Worm (Caenorhabditis elegans): ENCODE measurements around the gene ptc-3.

The ptc-3 gene

ce11 chrII:2802804-2803586, 49.4 kb downstream of the ptc-3 start:
- TF ChIP-seq sem-2 (GFP tag; optimal IDR thresholded peaks at IDR 0.05) (no peak), tbx-8 (GFP tag; optimal IDR thresholded peaks at IDR 0.05) (no peak), drap-1 (GFP tag; optimal IDR thresholded peaks at IDR 0.05) (no peak), elt-1 (tag; optimal IDR thresholded peaks at IDR 0.05; ENCODE audit: borderline replicate concordance, insufficient read depth) (no peak), blmp-1 (tag; optimal IDR thresholded peaks at IDR 0.05) (no peak), bed-3 (GFP tag; optimal IDR thresholded peaks at IDR 0.05) (no peak), ceh-83 (GFP tag; optimal IDR thresholded peaks at IDR 0.05) (no peak), unc-120 (tag; optimal IDR thresholded peaks at IDR 0.05; ENCODE audit: poor library complexity, severe bottlenecking) (no peak), unc-39 (tag; optimal IDR thresholded peaks at IDR 0.05) (no peak), mls-2 (tag; optimal IDR thresholded peaks at IDR 0.05) (no peak), ceh-43 (GFP tag; optimal IDR thresholded peaks at IDR 0.05) (no peak), nhr-12 (tag; optimal IDR thresholded peaks at IDR 0.05) (no peak), M03D4.4 (tag; optimal IDR thresholded peaks at IDR 0.05) (no peak), nhr-2 (tag; optimal IDR thresholded peaks at IDR 0.05) (no peak), nhr-28 (tag; optimal IDR thresholded peaks at IDR 0.05) (no peak), ceh-39 (tag; optimal IDR thresholded peaks at IDR 0.05) (no peak)

- TF ChIP-seq unc-62 (GFP tag; optimal IDR thresholded peaks at IDR 0.05) (no peak), drap-1 (GFP tag; optimal IDR thresholded peaks at IDR 0.05) (no peak), lin-13 (tag; optimal IDR thresholded peaks at IDR 0.05) (peak; percentile 2), elt-3 (tag; optimal IDR thresholded peaks at IDR 0.05) (no peak), pha-4 (tag; optimal IDR thresholded peaks at IDR 0.05) (no peak), nhr-28 (tag; optimal IDR thresholded peaks at IDR 0.05) (no peak), nhr-2 (tag; optimal IDR thresholded peaks at IDR 0.05) (no peak)
Observed at ce11 chrII:2801764-2802163, 50.6 kb downstream of the ptc-3 start.

- no peak for TF ChIP-seq sem-2 (GFP tag; optimal IDR thresholded peaks at IDR 0.05)
- TF ChIP-seq ceh-43 (GFP tag; optimal IDR thresholded peaks at IDR 0.05), result no peak
- no peak for TF ChIP-seq ztf-11 (tag; optimal IDR thresholded peaks at IDR 0.05)
- TF ChIP-seq nhr-12 (tag; optimal IDR thresholded peaks at IDR 0.05), result no peak
- TF ChIP-seq snpc-4 (tag; optimal IDR thresholded peaks at IDR 0.05), result no peak
- TF ChIP-seq zip-8 (tag; optimal IDR thresholded peaks at IDR 0.05), result no peak
- peak; percentile 95 for TF ChIP-seq elt-1 (tag; optimal IDR thresholded peaks at IDR 0.05; ENCODE audit: borderline replicate concordance, insufficient read depth)
- no peak for TF ChIP-seq drap-1 (GFP tag; optimal IDR thresholded peaks at IDR 0.05)
- TF ChIP-seq mls-2 (tag; optimal IDR thresholded peaks at IDR 0.05), result no peak
- no peak for TF ChIP-seq unc-39 (tag; optimal IDR thresholded peaks at IDR 0.05)
- peak; percentile 6 for TF ChIP-seq unc-120 (tag; optimal IDR thresholded peaks at IDR 0.05; ENCODE audit: poor library complexity, severe bottlenecking)
- no peak for TF ChIP-seq ces-1 (GFP tag; optimal IDR thresholded peaks at IDR 0.05)
- peak; percentile 33 for TF ChIP-seq nhr-237 (tag; optimal IDR thresholded peaks at IDR 0.05)
- no peak for TF ChIP-seq blmp-1 (tag; optimal IDR thresholded peaks at IDR 0.05)
- no peak for TF ChIP-seq ceh-83 (GFP tag; optimal IDR thresholded peaks at IDR 0.05)
- peak; percentile 94 for TF ChIP-seq elt-3 (tag; optimal IDR thresholded peaks at IDR 0.05)
- TF ChIP-seq ceh-39 (tag; optimal IDR thresholded peaks at IDR 0.05), result no peak
- TF ChIP-seq nhr-28 (tag; optimal IDR thresholded peaks at IDR 0.05), result no peak
- TF ChIP-seq flh-1 (GFP tag; optimal IDR thresholded peaks at IDR 0.05), result no peak
- peak; percentile 79 for TF ChIP-seq unc-62 (GFP tag; optimal IDR thresholded peaks at IDR 0.05)
- no peak for TF ChIP-seq lin-32 (GFP tag; optimal IDR thresholded peaks at IDR 0.05)
- TF ChIP-seq lin-13 (tag; optimal IDR thresholded peaks at IDR 0.05), result no peak
Observed at ce11 chrII:2800550-2801233, 51.7 kb downstream of the ptc-3 start, which contains the start of gene nhr-119. Gene nhr-119, minus strand, starts transcription at chrII:2800600.

- TF ChIP-seq elt-1 (tag; optimal IDR thresholded peaks at IDR 0.05; ENCODE audit: borderline replicate concordance, insufficient read depth), result peak; percentile 3
- TF ChIP-seq ceh-43 (GFP tag; optimal IDR thresholded peaks at IDR 0.05), result no peak
Observed at ce11 chrII:2797951-2798350, 54.4 kb downstream of the ptc-3 start.

ce11 chrII:2796431-2796830, 56.0 kb downstream of the ptc-3 start:
- TF ChIP-seq nhr-28 (tag; optimal IDR thresholded peaks at IDR 0.05), result no peak
